Worm (Caenorhabditis elegans) whole organism, young adult: ENCODE results near the gene srbc-17.

Experiments
- B0035.1 ChIP-seq: sonication (generic microtip); optimal IDR thresholded peaks from 2 replicates; lab custom pipeline; 2016; ENCODE audit warnings: missing genetic modification characterization, mild to moderate bottlenecking, missing compliant biosample characterization, missing genotype, missing genetic modification reagents
- B0336.3 ChIP-seq: fragments of 200-800 bp; sonication (Bioruptor generic); IDR thresholded peaks from 2 replicates; pipeline ENCODE4 v1.3.6; 2022; ENCODE audit warnings: missing genetic modification characterization, missing compliant biosample characterization
- F10E7.11 ChIP-seq: sonication (generic microtip); optimal IDR thresholded peaks from 2 replicates; lab custom pipeline; 2017; ENCODE audit warnings: mild to moderate bottlenecking, missing genetic modification characterization, moderate library complexity, missing compliant biosample characterization
- F37B4.10 ChIP-seq: fragments of 200-800 bp; sonication (Bioruptor generic); IDR thresholded peaks from 2 replicates; pipeline ENCODE4 v1.3.6; 2022; ENCODE audit warnings: missing genetic modification characterization, missing compliant biosample characterization
- F57A8.1 ChIP-seq: fragments of 200-800 bp; sonication (Bioruptor generic); optimal IDR thresholded peaks from 2 replicates; lab custom pipeline; 2018; ENCODE audit warnings: mild to moderate bottlenecking, missing genetic modification characterization, moderate library complexity, missing compliant biosample characterization
- aptf-2 ChIP-seq: fragments of 200-800 bp; sonication (Bioruptor generic); conservative IDR thresholded peaks from 2 replicates; pipeline ENCODE4 v1.3.6; 2022; ENCODE audit warnings: missing genetic modification reagents, missing genetic modification characterization, missing compliant biosample characterization
- aptf-3 ChIP-seq: fragments of 200-800 bp; sonication (Bioruptor generic); IDR thresholded peaks from 2 replicates; pipeline ENCODE4 v1.3.6; 2022; ENCODE audit warnings: missing genetic modification characterization, missing compliant biosample characterization
- atf-7 ChIP-seq: sonication (generic microtip); optimal IDR thresholded peaks from 2 replicates; lab custom pipeline; 2017; ENCODE audit warnings: mild to moderate bottlenecking, missing genetic modification characterization, missing compliant biosample characterization
- bed-2 ChIP-seq: fragments of 200-800 bp; sonication (Bioruptor generic); IDR thresholded peaks from 2 replicates; pipeline ENCODE4 v1.3.6; 2022; ENCODE audit warnings: missing genetic modification reagents, missing genetic modification characterization, missing compliant biosample characterization
- egl-18 ChIP-seq: fragments of 200-800 bp; sonication (Bioruptor generic); IDR thresholded peaks from 2 replicates; pipeline ENCODE4 v1.3.6; 2022; ENCODE audit warnings: missing genetic modification reagents, missing genetic modification characterization, missing compliant biosample characterization
- ekl-4 ChIP-seq: fragments of 200-800 bp; sonication (Bioruptor generic); IDR thresholded peaks from 2 replicates; pipeline ENCODE4 v1.3.6; 2022; ENCODE audit warnings: missing genetic modification reagents, missing genetic modification characterization, missing compliant biosample characterization
- fkh-3 ChIP-seq: sonication (generic microtip); optimal IDR thresholded peaks from 2 replicates; lab custom pipeline; 2016; ENCODE audit warnings: mild to moderate bottlenecking, missing genetic modification characterization, missing compliant biosample characterization
- hmg-20 ChIP-seq: fragments of 200-800 bp; sonication (Bioruptor generic); IDR thresholded peaks from 2 replicates; pipeline ENCODE4 v1.3.6; 2022; ENCODE audit warnings: missing genetic modification reagents, missing genetic modification characterization, missing compliant biosample characterization
- hsf-1 ChIP-seq: fragments of 200-800 bp; sonication (Bioruptor generic); IDR thresholded peaks from 2 replicates; pipeline ENCODE4 v1.3.6; 2022; ENCODE audit warnings: missing genetic modification reagents, missing genetic modification characterization, missing compliant biosample characterization
- lag-1 ChIP-seq: fragments of 200-800 bp; sonication (Bioruptor generic); IDR thresholded peaks from 2 replicates; pipeline ENCODE4 v1.3.6; 2022; ENCODE audit warnings: missing genetic modification reagents, missing genetic modification characterization, missing compliant biosample characterization
- lin-40 ChIP-seq: sonication (generic microtip); optimal IDR thresholded peaks from 2 replicates; lab custom pipeline; 2016; ENCODE audit warnings: missing genetic modification characterization, mild to moderate bottlenecking, missing compliant biosample characterization, missing genotype, missing genetic modification reagents
- madf-3 ChIP-seq: fragments of 200-800 bp; sonication (Bioruptor generic); IDR thresholded peaks from 2 replicates; pipeline ENCODE4 v1.3.6; 2022; ENCODE audit warnings: missing genetic modification reagents, missing genetic modification characterization, missing compliant biosample characterization
- mel-28 ChIP-seq: sonication (generic microtip); optimal IDR thresholded peaks from 2 replicates; lab custom pipeline; 2016; ENCODE audit warnings: borderline replicate concordance, mild to moderate bottlenecking, missing genetic modification characterization, missing compliant biosample characterization
- nhr-179 ChIP-seq: sonication (generic microtip); optimal IDR thresholded peaks from 2 replicates; lab custom pipeline; 2016; ENCODE audit warnings: mild to moderate bottlenecking, missing genetic modification characterization, missing compliant biosample characterization
- pha-4 ChIP-seq: fragments of 150-350 bp; sonication (generic microtip); optimal IDR thresholded peaks from 2 replicates; lab custom pipeline; 2014; ENCODE audit warnings: missing biosample characterization, missing genetic modification reagents, missing genetic modification characterization
- snpc-4 ChIP-seq, 5 experiments: fragments of 150-350 bp in 1 of 5; sonication (generic microtip) in 4 of 5; optimal IDR thresholded peaks; 2 replicates each; lab custom pipeline; 2014 to 2018; ENCODE audit warnings: missing genetic modification characterization in 5 of 5, missing biosample characterization in 3 of 5, antibody characterized with exemption in 2 of 5, mild to moderate bottlenecking in 2 of 5, missing compliant biosample characterization in 2 of 5, missing genotype in 2 of 5, moderate library complexity in 2 of 5, missing genetic modification reagents in 1 of 5
- unc-130 ChIP-seq: sonication (generic microtip); optimal IDR thresholded peaks from 2 replicates; lab custom pipeline; 2016; ENCODE audit warnings: missing genetic modification reagents, missing genetic modification characterization, missing compliant biosample characterization
- unc-62 ChIP-seq: fragments of 150-350 bp; optimal IDR thresholded peaks from 2 replicates; lab custom pipeline; 2014; ENCODE audit warnings: missing biosample characterization, missing genetic modification reagents, missing genetic modification characterization
- ztf-26 ChIP-seq: sonication (generic microtip); optimal IDR thresholded peaks from 2 replicates; lab custom pipeline; 2017; ENCODE audit warnings: missing genetic modification characterization, missing compliant biosample characterization

The srbc-17 gene

ce11 chrV:2225130-2225529, 47.6 kb downstream of the srbc-17 start, which contains the start of gene nhr-103:
Gene nhr-103 (plus strand): TSS chrV:2225430.
- no peak for TF ChIP-seq madf-3 (GFP tag; lab: Robert Waterston, UW)
- no peak for TF ChIP-seq snpc-4 (GFP tag; optimal IDR thresholded peaks at IDR 0.05; lab: Kevin White, UChicago)
- no peak for TF ChIP-seq snpc-4 (tag; optimal IDR thresholded peaks at IDR 0.05; lab: Kevin White, UChicago)
- no peak for TF ChIP-seq F10E7.11 (tag; lab: Kevin White, UChicago)
- TF ChIP-seq aptf-2 (GFP tag; lab: Robert Waterston, UW) = no peak
- TF ChIP-seq F57A8.1 = no peak
- TF ChIP-seq hsf-1 (GFP tag; lab: Robert Waterston, UW) = no peak
- TF ChIP-seq bed-2 (GFP tag; lab: Robert Waterston, UW) = no peak
- TF ChIP-seq nhr-179 (tag; lab: Kevin White, UChicago) = no peak
- TF ChIP-seq B0035.1 (tag; lab: Kevin White, UChicago) = no peak
- TF ChIP-seq hmg-20 (GFP tag; lab: Robert Waterston, UW) = no peak
- TF ChIP-seq fkh-3 (tag; lab: Kevin White, UChicago) = no peak
- TF ChIP-seq atf-7 = no peak
- TF ChIP-seq ekl-4 (GFP tag; lab: Robert Waterston, UW) = no peak
- no peak for TF ChIP-seq unc-62 (GFP tag; lab: Kevin White, UChicago)
- no peak for TF ChIP-seq pha-4 (tag; lab: Kevin White, UChicago)
- TF ChIP-seq, all 124 proteins: peak for 0

- no peak for TF ChIP-seq F57A8.1
- TF ChIP-seq lin-40 (tag; lab: Kevin White, UChicago) = no peak
- TF ChIP-seq aptf-3 = no peak
- no peak for TF ChIP-seq unc-130 (GFP tag; lab: Kevin White, UChicago)
- TF ChIP-seq mel-28 (tag; lab: Kevin White, UChicago) = no peak
- no peak for TF ChIP-seq ztf-26
- TF ChIP-seq egl-18 = no peak
- TF ChIP-seq lag-1 = no peak
- TF ChIP-seq ekl-4 (GFP tag; lab: Robert Waterston, UW) = no peak
- no peak for TF ChIP-seq F37B4.10 (GFP tag; lab: Robert Waterston, UW)
- no peak for TF ChIP-seq B0336.3 (GFP tag; lab: Robert Waterston, UW)
Observed at ce11 chrV:2226903-2227302, 49.4 kb downstream of the srbc-17 start, which contains the start of gene nhr-18. Gene nhr-18 (plus strand): TSS chrV:2227203.
